Worm (Caenorhabditis elegans): ENCODE measurements around the gene sth-1.

- TF ChIP-seq nhr-237 (tag; optimal IDR thresholded peaks at IDR 0.05) (no peak), lsy-2 (tag; optimal IDR thresholded peaks at IDR 0.05) (no peak), unc-39 (tag; optimal IDR thresholded peaks at IDR 0.05) (no peak), ceh-39 (tag; optimal IDR thresholded peaks at IDR 0.05) (no peak), unc-62 (GFP tag; optimal IDR thresholded peaks at IDR 0.05) (no peak), pha-4 (tag; optimal IDR thresholded peaks at IDR 0.05) (no peak), elt-1 (tag; optimal IDR thresholded peaks at IDR 0.05; ENCODE audit: borderline replicate concordance, insufficient read depth) (no peak)
These were observed 40.4 kb downstream of the sth-1 start, which contains the start of gene str-129 for ce11 chrV:8092385-8092784.
